Worm (Caenorhabditis elegans) whole organism, young adult: ENCODE data around the gene prde-1.
A peak's percentile ranks its signal among the peaks of the same experiment; 100 is the strongest.

Experiments
- B0035.1 ChIP-seq: sonication (generic microtip); optimal IDR thresholded peaks from 2 replicates; lab custom pipeline; 2016; ENCODE audit warnings: missing genetic modification characterization, mild to moderate bottlenecking, missing compliant biosample characterization, missing genotype, missing genetic modification reagents
- B0336.3 ChIP-seq: fragments of 200-800 bp; sonication (Bioruptor generic); IDR thresholded peaks from 2 replicates; pipeline ENCODE4 v1.3.6; 2022; ENCODE audit warnings: missing genetic modification characterization, missing compliant biosample characterization
- F22D6.2 ChIP-seq: sonication (generic microtip); optimal IDR thresholded peaks from 2 replicates; lab custom pipeline; 2016; ENCODE audit warnings: mild to moderate bottlenecking, missing genetic modification characterization, missing compliant biosample characterization
- F23B12.7 ChIP-seq: sonication (generic microtip); optimal IDR thresholded peaks from 2 replicates; lab custom pipeline; 2017; ENCODE audit warnings: missing genetic modification characterization, mild to moderate bottlenecking, missing compliant biosample characterization, antibody characterized with exemption, moderate library complexity; ENCODE audit not compliant: insufficient read depth
- F39B2.1 ChIP-seq: fragments of 200-800 bp; sonication (Bioruptor generic); IDR thresholded peaks from 2 replicates; pipeline ENCODE4 v1.3.6; 2022; ENCODE audit warnings: missing genetic modification reagents, missing genetic modification characterization, missing compliant biosample characterization
- F49E8.2 ChIP-seq: sonication (generic microtip); optimal IDR thresholded peaks from 3 replicates; lab custom pipeline; 2017; ENCODE audit warnings: missing genetic modification characterization, mild to moderate bottlenecking, missing compliant biosample characterization, antibody characterized with exemption, moderate library complexity; ENCODE audit not compliant: insufficient read depth
- F52B5.7 ChIP-seq: sonication (generic microtip); optimal IDR thresholded peaks from 2 replicates; lab custom pipeline; 2016; ENCODE audit warnings: mild to moderate bottlenecking, missing genetic modification characterization, missing compliant biosample characterization
- F57C9.4 ChIP-seq: sonication (generic microtip); optimal IDR thresholded peaks from 2 replicates; lab custom pipeline; 2017; ENCODE audit warnings: mild to moderate bottlenecking, missing genetic modification characterization, missing compliant biosample characterization
- T07F8.4 ChIP-seq: sonication (generic microtip); optimal IDR thresholded peaks from 2 replicates; lab custom pipeline; 2016; ENCODE audit warnings: mild to moderate bottlenecking, missing genetic modification characterization, moderate library complexity, missing compliant biosample characterization
- Y56A3A.18 ChIP-seq: fragments of 200-800 bp; sonication (Bioruptor generic); IDR thresholded peaks from 2 replicates; pipeline ENCODE4 v1.3.6; 2022; ENCODE audit warnings: missing genetic modification reagents, missing genetic modification characterization, missing compliant biosample characterization
- Y95B8A.8 ChIP-seq: fragments of 200-800 bp; sonication (Bioruptor generic); IDR thresholded peaks from 2 replicates; pipeline ENCODE4 v1.3.6; 2022; ENCODE audit warnings: missing genetic modification reagents, missing genetic modification characterization, missing compliant biosample characterization
- ama-1 ChIP-seq, 3 experiments: fragments of 150-350 bp in 1 of 3; sonication (generic microtip) in 2 of 3; optimal IDR thresholded peaks; 2 replicates each; lab custom pipeline; 2014 to 2018; ENCODE audit warnings: missing biosample characterization in 2 of 3, missing genetic modification characterization in 2 of 3, missing genetic modification reagents in 2 of 3
- atf-7 ChIP-seq: sonication (generic microtip); optimal IDR thresholded peaks from 2 replicates; lab custom pipeline; 2017; ENCODE audit warnings: mild to moderate bottlenecking, missing genetic modification characterization, missing compliant biosample characterization
- athp-1 ChIP-seq: sonication (generic microtip); optimal IDR thresholded peaks from 2 replicates; lab custom pipeline; 2017; ENCODE audit warnings: mild to moderate bottlenecking, missing genetic modification characterization, missing compliant biosample characterization
- attf-3 ChIP-seq: fragments of 200-800 bp; sonication (Bioruptor generic); conservative IDR thresholded peaks from 2 replicates; pipeline ENCODE4 v1.3.6; 2022; ENCODE audit warnings: missing genetic modification reagents, missing genetic modification characterization, missing compliant biosample characterization
- bed-2 ChIP-seq: fragments of 200-800 bp; sonication (Bioruptor generic); IDR thresholded peaks from 2 replicates; pipeline ENCODE4 v1.3.6; 2022; ENCODE audit warnings: missing genetic modification reagents, missing genetic modification characterization, missing compliant biosample characterization
- cebp-1 ChIP-seq, 2 experiments: fragments of 200-800 bp in 1 of 2; sonication (Bioruptor generic) in 1 of 2; sonication (generic microtip) in 1 of 2; IDR thresholded peaks in 1 of 2; optimal IDR thresholded peaks in 1 of 2; 2 replicates each; pipeline versions ENCODE4 v1.3.6 to Lab custom; 2017 to 2022; ENCODE audit warnings: missing compliant biosample characterization in 2 of 2, missing genetic modification characterization in 2 of 2, mild to moderate bottlenecking in 1 of 2, missing genetic modification reagents in 1 of 2, moderate library complexity in 1 of 2
- ceh-100 ChIP-seq: fragments of 200-800 bp; sonication (Bioruptor generic); IDR thresholded peaks from 2 replicates; pipeline ENCODE4 v1.3.6; 2022; ENCODE audit warnings: missing genetic modification reagents, missing genetic modification characterization, missing compliant biosample characterization
- ceh-40 ChIP-seq: fragments of 200-800 bp; sonication (Bioruptor generic); IDR thresholded peaks from 2 replicates; pipeline ENCODE4 v1.3.6; 2022; ENCODE audit warnings: missing genetic modification characterization, missing compliant biosample characterization
- ceh-91 ChIP-seq: fragments of 200-800 bp; sonication (Bioruptor generic); IDR thresholded peaks from 2 replicates; pipeline ENCODE4 v1.3.6; 2022; ENCODE audit warnings: missing genetic modification reagents, missing genetic modification characterization, missing compliant biosample characterization
- dox-1 ChIP-seq: fragments of 200-800 bp; sonication (Bioruptor generic); IDR thresholded peaks from 2 replicates; pipeline ENCODE4 v1.3.6; 2022; ENCODE audit warnings: missing genetic modification reagents, missing genetic modification characterization, missing compliant biosample characterization
- dpl-1 ChIP-seq: fragments of 150-350 bp; optimal IDR thresholded peaks from 2 replicates; lab custom pipeline; 2014; ENCODE audit warnings: missing biosample characterization, missing genetic modification reagents, missing genetic modification characterization
- efl-1 ChIP-seq: fragments of 150-350 bp; optimal IDR thresholded peaks from 2 replicates; lab custom pipeline; 2014; ENCODE audit warnings: missing biosample characterization, missing genetic modification reagents, missing genetic modification characterization
- egl-18 ChIP-seq: fragments of 200-800 bp; sonication (Bioruptor generic); IDR thresholded peaks from 2 replicates; pipeline ENCODE4 v1.3.6; 2022; ENCODE audit warnings: missing genetic modification reagents, missing genetic modification characterization, missing compliant biosample characterization
- him-1 ChIP-seq: sonication (generic microtip); optimal IDR thresholded peaks from 2 replicates; lab custom pipeline; 2016; ENCODE audit warnings: missing genotype, missing genetic modification reagents, missing genetic modification characterization, missing compliant biosample characterization
- hlh-26 ChIP-seq: fragments of 200-800 bp; sonication (Bioruptor generic); conservative IDR thresholded peaks from 2 replicates; pipeline ENCODE4 v1.3.6; 2022; ENCODE audit warnings: missing genetic modification reagents, missing genetic modification characterization, missing compliant biosample characterization
- hrde-1 ChIP-seq: sonication (generic microtip); optimal IDR thresholded peaks from 2 replicates; lab custom pipeline; 2016; ENCODE audit warnings: missing genetic modification characterization, mild to moderate bottlenecking, missing compliant biosample characterization, moderate library complexity, missing genotype, missing genetic modification reagents, borderline replicate concordance
- hsf-1 ChIP-seq: fragments of 200-800 bp; sonication (Bioruptor generic); IDR thresholded peaks from 2 replicates; pipeline ENCODE4 v1.3.6; 2022; ENCODE audit warnings: missing genetic modification reagents, missing genetic modification characterization, missing compliant biosample characterization
- lin-35 ChIP-seq, 3 experiments: fragments of 150-350 bp in 2 of 3; sonication (generic microtip) in 1 of 3; optimal IDR thresholded peaks; 2 replicates each; lab custom pipeline; 2014 to 2018; ENCODE audit warnings: missing biosample characterization in 3 of 3, missing genetic modification characterization in 3 of 3, missing genetic modification reagents in 3 of 3
- lin-54 ChIP-seq: fragments of 200-800 bp; sonication (Bioruptor generic); optimal IDR thresholded peaks from 2 replicates; lab custom pipeline; 2018; ENCODE audit warnings: mild to moderate bottlenecking, missing genetic modification characterization, missing compliant biosample characterization
- lsl-1 ChIP-seq: fragments of 200-800 bp; sonication (Bioruptor generic); optimal IDR thresholded peaks from 2 replicates; lab custom pipeline; 2018; ENCODE audit warnings: mild to moderate bottlenecking, missing genetic modification characterization, moderate library complexity, missing compliant biosample characterization
- lsy-27 ChIP-seq: sonication (generic microtip); optimal IDR thresholded peaks from 2 replicates; lab custom pipeline; 2017; ENCODE audit warnings: missing genetic modification characterization, mild to moderate bottlenecking, missing compliant biosample characterization, antibody characterized with exemption, missing genotype, borderline replicate concordance; ENCODE audit not compliant: insufficient read depth
- madf-6 ChIP-seq: fragments of 200-800 bp; sonication (Bioruptor generic); IDR thresholded peaks from 2 replicates; pipeline ENCODE4 v1.3.6; 2022; ENCODE audit warnings: missing genetic modification reagents, missing genetic modification characterization, missing compliant biosample characterization
- mel-28 ChIP-seq: sonication (generic microtip); optimal IDR thresholded peaks from 2 replicates; lab custom pipeline; 2016; ENCODE audit warnings: borderline replicate concordance, mild to moderate bottlenecking, missing genetic modification characterization, missing compliant biosample characterization
- mxl-1 ChIP-seq: sonication (generic microtip); optimal IDR thresholded peaks from 2 replicates; lab custom pipeline; 2016; ENCODE audit warnings: missing genetic modification characterization, missing compliant biosample characterization
- nhr-80 ChIP-seq: sonication (generic microtip); optimal IDR thresholded peaks from 2 replicates; lab custom pipeline; 2016; ENCODE audit warnings: missing genetic modification characterization, missing compliant biosample characterization
- rec-8 ChIP-seq, 2 experiments: sonication (generic microtip); optimal IDR thresholded peaks; 2 replicates each; lab custom pipeline; 2016; ENCODE audit warnings: mild to moderate bottlenecking in 2 of 2, missing genetic modification characterization in 2 of 2, missing genetic modification reagents in 2 of 2, missing genotype in 2 of 2, missing biosample characterization in 1 of 2, missing compliant biosample characterization in 1 of 2, moderate library complexity in 1 of 2
- sdz-38 ChIP-seq: sonication (generic microtip); optimal IDR thresholded peaks from 2 replicates; lab custom pipeline; 2016; ENCODE audit warnings: missing genotype, missing genetic modification characterization, missing compliant biosample characterization
- snpc-4 ChIP-seq, 5 experiments: fragments of 150-350 bp in 1 of 5; sonication (generic microtip) in 4 of 5; optimal IDR thresholded peaks; 2 replicates each; lab custom pipeline; 2014 to 2018; ENCODE audit warnings: missing genetic modification characterization in 5 of 5, missing biosample characterization in 3 of 5, antibody characterized with exemption in 2 of 5, mild to moderate bottlenecking in 2 of 5, missing compliant biosample characterization in 2 of 5, missing genotype in 2 of 5, moderate library complexity in 2 of 5, missing genetic modification reagents in 1 of 5
- sptf-2 ChIP-seq: fragments of 200-800 bp; sonication (Bioruptor generic); optimal IDR thresholded peaks from 2 replicates; lab custom pipeline; 2018; ENCODE audit warnings: mild to moderate bottlenecking, missing genetic modification characterization, missing compliant biosample characterization
- unc-130 ChIP-seq: sonication (generic microtip); optimal IDR thresholded peaks from 2 replicates; lab custom pipeline; 2016; ENCODE audit warnings: missing genetic modification reagents, missing genetic modification characterization, missing compliant biosample characterization
- xnd-1 ChIP-seq: sonication (generic microtip); optimal IDR thresholded peaks from 2 replicates; lab custom pipeline; 2016; ENCODE audit warnings: missing genotype, missing genetic modification reagents, missing genetic modification characterization, missing compliant biosample characterization
- ztf-18 ChIP-seq: sonication (generic microtip); optimal IDR thresholded peaks from 2 replicates; lab custom pipeline; 2016; ENCODE audit warnings: missing genotype, mild to moderate bottlenecking, missing genetic modification characterization, missing compliant biosample characterization
- ztf-26 ChIP-seq: sonication (generic microtip); optimal IDR thresholded peaks from 2 replicates; lab custom pipeline; 2017; ENCODE audit warnings: missing genetic modification characterization, missing compliant biosample characterization
- ztf-28 ChIP-seq: fragments of 200-800 bp; sonication (Bioruptor generic); IDR thresholded peaks from 2 replicates; pipeline ENCODE4 v1.3.6; 2022; ENCODE audit warnings: missing genetic modification reagents, missing genetic modification characterization, missing compliant biosample characterization

Gene prde-1

ce11 chrV:15569702-15570430 is 31.8 kb downstream of the prde-1 start, which contains the start of gene lsm-5:
Gene lsm-5 (plus strand): TSS chrV:15570380.
- peak; percentile 77 for TF ChIP-seq ama-1 (optimal IDR thresholded peaks at IDR 0.05; lab: Kevin White, UChicago)
- no peak for TF ChIP-seq ama-1 (GFP tag; optimal IDR thresholded peaks at IDR 0.05; lab: Kevin White, UChicago)
- no peak for TF ChIP-seq Y56A3A.18 (GFP tag; lab: Robert Waterston, UW)
- no peak for TF ChIP-seq sptf-2
- no peak for TF ChIP-seq F52B5.7 (tag; lab: Kevin White, UChicago)
- no peak for TF ChIP-seq ceh-91
- no peak for TF ChIP-seq T07F8.4 (tag; lab: Kevin White, UChicago)
- TF ChIP-seq efl-1: peak; percentile 67
- TF ChIP-seq him-1 (tag; lab: Kevin White, UChicago): peak; percentile 34
- TF ChIP-seq F49E8.2 (tag; lab: Kevin White, UChicago): no peak
- TF ChIP-seq hrde-1 (tag; lab: Kevin White, UChicago): no peak
- peak; percentile 49 for TF ChIP-seq F23B12.7 (tag; lab: Kevin White, UChicago)
- no peak for TF ChIP-seq F57C9.4
- no peak for TF ChIP-seq cebp-1 (GFP tag; IDR thresholded peaks at IDR 0.05; lab: Robert Waterston, UW)
- peak; percentile 45 for TF ChIP-seq cebp-1 (tag; optimal IDR thresholded peaks at IDR 0.05; lab: Kevin White, UChicago)
- TF ChIP-seq ztf-18: no peak
- no peak for TF ChIP-seq madf-6
- TF ChIP-seq attf-3 (GFP tag; lab: Robert Waterston, UW): peak; percentile 93
- TF ChIP-seq B0336.3 (GFP tag; lab: Robert Waterston, UW): no peak
- TF ChIP-seq nhr-80: no peak
- TF ChIP-seq dox-1: no peak
- TF ChIP-seq lin-54 (GFP tag; lab: Kevin White, UChicago): peak; percentile 79
- peak in 1 of 3 experiments; percentile 83 for TF ChIP-seq lin-35 (GFP tag; optimal IDR thresholded peaks at IDR 0.05; lab: Kevin White, UChicago)
- TF ChIP-seq atf-7 (tag; lab: Kevin White, UChicago): no peak
- TF ChIP-seq unc-130: no peak
- TF ChIP-seq lsy-27 (tag; lab: Kevin White, UChicago): no peak
- TF ChIP-seq snpc-4 (GFP tag; optimal IDR thresholded peaks at IDR 0.05; lab: Kevin White, UChicago): no peak
- TF ChIP-seq snpc-4 (tag; optimal IDR thresholded peaks at IDR 0.05; lab: Kevin White, UChicago): peak in 1 of 4 experiments; percentile 25
- no peak for TF ChIP-seq bed-2 (GFP tag; lab: Robert Waterston, UW)
- TF ChIP-seq hsf-1 (GFP tag; lab: Robert Waterston, UW): 0 out of 2 replicates have a peak, but pooled peaks have one; percentile 9
- TF ChIP-seq rec-8 (tag; optimal IDR thresholded peaks at IDR 0.05; lab: Kevin White, UChicago): no peak
- TF ChIP-seq Y95B8A.8 (GFP tag; lab: Robert Waterston, UW): no peak
- no peak for TF ChIP-seq hlh-26 (GFP tag; lab: Robert Waterston, UW)
- no peak for TF ChIP-seq egl-18 (GFP tag; lab: Robert Waterston, UW)
- no peak for TF ChIP-seq ceh-100
- TF ChIP-seq F22D6.2: no peak
- TF ChIP-seq dpl-1 (GFP tag; lab: Kevin White, UChicago): peak; percentile 57

- no peak for TF ChIP-seq sdz-38 (tag; lab: Kevin White, UChicago)
- TF ChIP-seq ceh-40 (GFP tag; lab: Robert Waterston, UW): no peak
- TF ChIP-seq mel-28 (tag; lab: Kevin White, UChicago): no peak
- peak; percentile 31 for TF ChIP-seq him-1 (tag; lab: Kevin White, UChicago)
- no peak for TF ChIP-seq ztf-26 (tag; lab: Kevin White, UChicago)
- TF ChIP-seq F39B2.1 (GFP tag; lab: Robert Waterston, UW): no peak
- no peak for TF ChIP-seq ztf-28 (GFP tag; lab: Robert Waterston, UW)
- TF ChIP-seq lsl-1 (GFP tag; lab: Kevin White, UChicago): peak; percentile 62
- no peak for TF ChIP-seq mxl-1 (tag; lab: Kevin White, UChicago)
- TF ChIP-seq ama-1 (optimal IDR thresholded peaks at IDR 0.05; lab: Kevin White, UChicago): no peak
- TF ChIP-seq ama-1 (GFP tag; optimal IDR thresholded peaks at IDR 0.05; lab: Kevin White, UChicago): no peak
- TF ChIP-seq athp-1 (tag; lab: Kevin White, UChicago): peak; percentile 64
- TF ChIP-seq xnd-1 (tag; lab: Kevin White, UChicago): no peak
- no peak for TF ChIP-seq B0035.1 (tag; lab: Kevin White, UChicago)
Observed at ce11 chrV:15571006-15571526, 33.0 kb downstream of the prde-1 start, which contains the start of gene fbxa-95. Gene fbxa-95 (plus strand): TSS chrV:15571476.
